Fruit fly (Drosophila melanogaster): ENCODE data around the gene DEF8.
A peak's percentile ranks its signal among the peaks of the same experiment; 100 is the strongest.

Gene DEF8

dm6 chr3L:12114188-12114587, 17.8 kb upstream of the DEF8 start (continued):
- TF ChIP-seq Hr38 (GFP tag; optimal IDR thresholded peaks at IDR 0.05) = no peak
- TF ChIP-seq pdm3 (GFP tag; optimal IDR thresholded peaks at IDR 0.05) = peak; percentile 82
- peak; percentile 90 for TF ChIP-seq CG3919 (GFP tag; optimal IDR thresholded peaks at IDR 0.05)
- peak; percentile 91 for TF ChIP-seq CG15336 (GFP tag; IDR thresholded peaks at IDR 0.05)
- peak; percentile 82 for TF ChIP-seq CG10631 (GFP tag; optimal IDR thresholded peaks at IDR 0.05)
- TF ChIP-seq acj6 (GFP tag; optimal IDR thresholded peaks at IDR 0.05) = peak; percentile 82
- TF ChIP-seq Hr4 (GFP tag; optimal IDR thresholded peaks at IDR 0.05) = peak; percentile 84
- peak; percentile 70 for TF ChIP-seq Ets21C (GFP tag; optimal IDR thresholded peaks at IDR 0.05)

DNA sequence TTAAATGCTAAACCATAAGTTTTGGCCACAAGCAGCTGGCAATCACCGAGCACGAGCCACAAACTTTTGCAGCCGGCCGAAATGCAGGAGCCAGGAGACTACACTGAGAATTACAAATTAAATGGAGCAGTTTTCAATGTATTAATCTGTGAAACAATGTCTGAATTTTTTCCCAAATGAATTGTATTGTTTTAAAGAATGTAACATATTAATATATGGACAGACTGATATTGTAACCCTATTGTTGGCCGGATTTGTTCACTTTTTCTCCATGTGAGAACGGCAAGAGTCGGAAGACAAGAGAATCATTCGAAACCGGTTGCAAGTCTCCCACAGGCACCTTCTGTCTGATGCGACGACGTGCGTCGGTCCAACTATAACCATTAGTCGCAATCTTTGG, 16.8 kb upstream of the DEF8 start:
- peak; percentile 88 for TF ChIP-seq CG6854 (GFP tag; optimal IDR thresholded peaks at IDR 0.05)
- TF ChIP-seq dac (GFP tag; optimal IDR thresholded peaks at IDR 0.05) = peak; percentile 48
- peak; percentile 50 for TF ChIP-seq Hr4 (GFP tag; optimal IDR thresholded peaks at IDR 0.05)
- peak; percentile 17 for TF ChIP-seq CG4318 (GFP tag; optimal IDR thresholded peaks at IDR 0.05)
- no peak for TF ChIP-seq fkh (GFP tag; optimal IDR thresholded peaks at IDR 0.05)
- peak; percentile 96 for TF ChIP-seq Sox102F (GFP tag; optimal IDR thresholded peaks at IDR 0.05)
- peak; percentile 97 for TF ChIP-seq svp (GFP tag)
- 0 out of 2 replicates have a peak, but pooled peaks have one; percentile 33 for TF ChIP-seq CG11294 (GFP tag; IDR thresholded peaks at IDR 0.05)
- peak; percentile 74 for TF ChIP-seq CG15336 (GFP tag; IDR thresholded peaks at IDR 0.05)
- TF ChIP-seq cyc (GFP tag; optimal IDR thresholded peaks at IDR 0.05) = peak; percentile 93
- TF ChIP-seq ss (GFP tag; optimal IDR thresholded peaks at IDR 0.05) = peak; percentile 89 to 90
- TF ChIP-seq CG16779 (tag; optimal IDR thresholded peaks at IDR 0.05) = peak; percentile 72
- TF ChIP-seq eg (GFP tag; IDR thresholded peaks at IDR 0.05) = peak; percentile 75
- peak; percentile 91 for TF ChIP-seq dsx (GFP tag; optimal IDR thresholded peaks at IDR 0.05; ENCODE audit: poor library complexity, severe bottlenecking)
- peak; percentile 79; the same call in 2 of the 3 replicates for TF ChIP-seq CG8119 (GFP tag; IDR thresholded peaks at IDR 0.05)
- peak; percentile 67 for TF ChIP-seq Gug (GFP tag; IDR thresholded peaks at IDR 0.05)
- TF ChIP-seq CG11902 (GFP tag; optimal IDR thresholded peaks at IDR 0.05) = peak; percentile 81
- peak; percentile 74 to 79 for TF ChIP-seq salr (GFP tag; optimal IDR thresholded peaks at IDR 0.05)
- TF ChIP-seq CG6792 (GFP tag; optimal IDR thresholded peaks at IDR 0.05) = peak; percentile 91
- TF ChIP-seq esn (GFP tag; optimal IDR thresholded peaks at IDR 0.05) = peak; percentile 96
- TF ChIP-seq spab (GFP tag; optimal IDR thresholded peaks at IDR 0.05) = peak; percentile 82
- peak; percentile 69 for TF ChIP-seq Sox15 (GFP tag; optimal IDR thresholded peaks at IDR 0.05)
- peak; percentile 95 for TF ChIP-seq Met (GFP tag; optimal IDR thresholded peaks at IDR 0.05)
- TF ChIP-seq lz (GFP tag; optimal IDR thresholded peaks at IDR 0.05) = peak; percentile 91
- peak; percentile 89 for TF ChIP-seq CG1621 (tag; optimal IDR thresholded peaks at IDR 0.05)
- peak; percentile 79 for TF ChIP-seq Blimp-1 (GFP tag; optimal IDR thresholded peaks at IDR 0.05)
- peak; percentile 94 for TF ChIP-seq topi (GFP tag; optimal IDR thresholded peaks at IDR 0.05)
- no peak for TF ChIP-seq Hr38 (GFP tag; optimal IDR thresholded peaks at IDR 0.05)
- TF ChIP-seq CG11762 (GFP tag; optimal IDR thresholded peaks at IDR 0.05; ENCODE audit: insufficient read depth) = peak; percentile 77
- TF ChIP-seq Sox14 (GFP tag; optimal IDR thresholded peaks at IDR 0.05) = peak; percentile 93
- TF ChIP-seq Eip78C (GFP tag) = peak; percentile 98
- peak; percentile 87 for TF ChIP-seq Ets96B (tag; optimal IDR thresholded peaks at IDR 0.05)
- peak; percentile 85 for TF ChIP-seq Ets21C (GFP tag; optimal IDR thresholded peaks at IDR 0.05)
- TF ChIP-seq Smox (GFP tag; optimal IDR thresholded peaks at IDR 0.05) = peak; percentile 92
- peak; percentile 81 for TF ChIP-seq CG6808 (GFP tag; optimal IDR thresholded peaks at IDR 0.05)
- TF ChIP-seq CG10631 (GFP tag; optimal IDR thresholded peaks at IDR 0.05) = peak; percentile 92
- peak; percentile 85 for TF ChIP-seq CG34406 (GFP tag; optimal IDR thresholded peaks at IDR 0.05)
- TF ChIP-seq fd85E (GFP tag; optimal IDR thresholded peaks at IDR 0.05) = peak; percentile 61
- TF ChIP-seq CG3032 (tag; optimal IDR thresholded peaks at IDR 0.05) = peak; percentile 89
- TF ChIP-seq acj6 (GFP tag; optimal IDR thresholded peaks at IDR 0.05) = peak; percentile 87
- peak; percentile 90 for TF ChIP-seq Eip93F (GFP tag; optimal IDR thresholded peaks at IDR 0.05)
- TF ChIP-seq fd59A (GFP tag; optimal IDR thresholded peaks at IDR 0.05) = peak; percentile 79
- TF ChIP-seq CG7368 (GFP tag; optimal IDR thresholded peaks at IDR 0.05) = peak; percentile 81
- TF ChIP-seq pdm3 (GFP tag; optimal IDR thresholded peaks at IDR 0.05) = peak; percentile 86
- TF ChIP-seq CG31627 (GFP tag; optimal IDR thresholded peaks at IDR 0.05) = peak; percentile 93
- TF ChIP-seq CG6276 (GFP tag; optimal IDR thresholded peaks at IDR 0.05) = no peak
- TF ChIP-seq OdsH (GFP tag; optimal IDR thresholded peaks at IDR 0.05) = peak; percentile 85

Measured in whole organism, prepupa.